ENCODE assay signal across 1 worm cellular context in genomic region chrII:9620616-9621015, ce11.
TF ChIP-seq lines count a peak whose summit lies in the region.

No protein-coding gene starts in this region.

TF ChIP-seq in whole organism, L1 larva, 84 proteins besides CTCF, POLR2A, EP300 and RAD21 (continued from another document):
- TF ChIP-seq efl-3 (GFP tag; optimal IDR thresholded peaks at IDR 0.05; lab: Kevin White, UChicago), result no peak
- TF ChIP-seq ceh-82 (tag; optimal IDR thresholded peaks at IDR 0.05; lab: Kevin White, UChicago), result no peak
- TF ChIP-seq C04F5.9 (tag; optimal IDR thresholded peaks at IDR 0.05; lab: Kevin White, UChicago), result no peak
